Fruit fly (Drosophila melanogaster): ENCODE data around the gene CG15498.

CG15498 gene

dm6 chr3R:21601954-21602687 lies 33.2 kb upstream of the CG15498 start:
- TF ChIP-seq tai (GFP tag; optimal IDR thresholded peaks at IDR 0.05) (no peak), ey (GFP tag; optimal IDR thresholded peaks at IDR 0.05) (no peak), CG32264 (GFP tag; optimal IDR thresholded peaks at IDR 0.05) (no peak), dsf (GFP tag; optimal IDR thresholded peaks at IDR 0.05; ENCODE audit: borderline replicate concordance) (no peak), dmrt93B (GFP tag; optimal IDR thresholded peaks at IDR 0.05) (no peak), rgr (GFP tag; optimal IDR thresholded peaks at IDR 0.05) (no peak), Hr78 (GFP tag; optimal IDR thresholded peaks at IDR 0.05) (no peak), foxo (GFP tag; optimal IDR thresholded peaks at IDR 0.05) (no peak), jim (GFP tag; optimal IDR thresholded peaks at IDR 0.05) (no peak), h (GFP tag; optimal IDR thresholded peaks at IDR 0.05) (no peak), Vsx2 (GFP tag; optimal IDR thresholded peaks at IDR 0.05; ENCODE audit: partially characterized antibody) (no peak), psq (GFP tag; optimal IDR thresholded peaks at IDR 0.05) (no peak), woc (GFP tag; optimal IDR thresholded peaks at IDR 0.05) (no peak), sv (GFP tag; optimal IDR thresholded peaks at IDR 0.05) (no peak)

dm6 chr3R:21599642-21600041 lies 30.7 kb upstream of the CG15498 start:
- TF ChIP-seq psq (GFP tag; optimal IDR thresholded peaks at IDR 0.05): peak; percentile 75
- TF ChIP-seq Sp1 (GFP tag; optimal IDR thresholded peaks at IDR 0.05): peak; percentile 10
- TF ChIP-seq jim (GFP tag; optimal IDR thresholded peaks at IDR 0.05): no peak
- no peak for TF ChIP-seq N (GFP tag; optimal IDR thresholded peaks at IDR 0.05)
- peak; percentile 75 for TF ChIP-seq Hnf4 (GFP tag; optimal IDR thresholded peaks at IDR 0.05)
- no peak for TF ChIP-seq dl (GFP tag; optimal IDR thresholded peaks at IDR 0.05; ENCODE audit: insufficient read depth in 1 of 2, partially characterized antibody in 2 of 2)
- no peak for TF ChIP-seq CG9705 (GFP tag; optimal IDR thresholded peaks at IDR 0.05)

dm6 chr3R:21598605-21599004 lies 29.7 kb upstream of the CG15498 start:
- TF ChIP-seq sage (GFP tag; optimal IDR thresholded peaks at IDR 0.05) (no peak), Mio (GFP tag; optimal IDR thresholded peaks at IDR 0.05) (no peak), Myc (optimal IDR thresholded peaks at IDR 0.05) (no peak), Jra (GFP tag; optimal IDR thresholded peaks at IDR 0.05) (no peak), Hr78 (GFP tag; optimal IDR thresholded peaks at IDR 0.05) (no peak), dmrt93B (GFP tag; optimal IDR thresholded peaks at IDR 0.05) (no peak), h (GFP tag; optimal IDR thresholded peaks at IDR 0.05) (no peak), woc (GFP tag; optimal IDR thresholded peaks at IDR 0.05) (no peak), Dif (GFP tag; optimal IDR thresholded peaks at IDR 0.05; ENCODE audit: partially characterized antibody) (no peak), dl (GFP tag; optimal IDR thresholded peaks at IDR 0.05; ENCODE audit: insufficient read depth in 1 of 2, partially characterized antibody in 2 of 2) (no peak), GATAd (GFP tag; optimal IDR thresholded peaks at IDR 0.05) (no peak), OdsH (GFP tag; optimal IDR thresholded peaks at IDR 0.05) (no peak), tai (GFP tag; optimal IDR thresholded peaks at IDR 0.05) (no peak)

- TF ChIP-seq foxo (GFP tag; optimal IDR thresholded peaks at IDR 0.05): peak in 1 of 2 experiments; percentile 6
- no peak for TF ChIP-seq Sp1 (GFP tag; optimal IDR thresholded peaks at IDR 0.05)
- no peak for TF ChIP-seq Vsx2 (GFP tag; optimal IDR thresholded peaks at IDR 0.05; ENCODE audit: partially characterized antibody)
- no peak for TF ChIP-seq Dif (GFP tag; optimal IDR thresholded peaks at IDR 0.05; ENCODE audit: partially characterized antibody)
- TF ChIP-seq dl (GFP tag; optimal IDR thresholded peaks at IDR 0.05; ENCODE audit: insufficient read depth in 1 of 2, partially characterized antibody in 2 of 2): no peak
- no peak for TF ChIP-seq usp (GFP tag; optimal IDR thresholded peaks at IDR 0.05)
- no peak for TF ChIP-seq Dfd (GFP tag; optimal IDR thresholded peaks at IDR 0.05)
These were observed 28.9 kb upstream of the CG15498 start for dm6 chr3R:21597877-21598276.

dm6 chr3R:21596151-21596802 lies 27.3 kb upstream of the CG15498 start:
- TF ChIP-seq HLH106 (tag; optimal IDR thresholded peaks at IDR 0.05): no peak
- no peak for TF ChIP-seq pan (optimal IDR thresholded peaks at IDR 0.05)
- no peak for TF ChIP-seq ey (GFP tag; optimal IDR thresholded peaks at IDR 0.05)
- no peak for TF ChIP-seq Dfd (GFP tag; optimal IDR thresholded peaks at IDR 0.05)
- TF ChIP-seq foxo (GFP tag; optimal IDR thresholded peaks at IDR 0.05): no peak
- no peak for TF ChIP-seq rgr (GFP tag; optimal IDR thresholded peaks at IDR 0.05)
- TF ChIP-seq jim (GFP tag; optimal IDR thresholded peaks at IDR 0.05): no peak
- no peak for TF ChIP-seq Hr83 (GFP tag; optimal IDR thresholded peaks at IDR 0.05; ENCODE audit: poor library complexity, severe bottlenecking)
- TF ChIP-seq usp (GFP tag; optimal IDR thresholded peaks at IDR 0.05): no peak
- TF ChIP-seq Hnf4 (GFP tag; optimal IDR thresholded peaks at IDR 0.05): no peak
- TF ChIP-seq h (GFP tag; optimal IDR thresholded peaks at IDR 0.05): no peak
- TF ChIP-seq sage (GFP tag; optimal IDR thresholded peaks at IDR 0.05): no peak
- TF ChIP-seq psq (GFP tag; optimal IDR thresholded peaks at IDR 0.05): no peak
- no peak for TF ChIP-seq CG32264 (GFP tag; optimal IDR thresholded peaks at IDR 0.05)
- TF ChIP-seq dmrt93B (GFP tag; optimal IDR thresholded peaks at IDR 0.05): no peak
- no peak for TF ChIP-seq N (GFP tag; optimal IDR thresholded peaks at IDR 0.05)
- no peak for TF ChIP-seq CG9705 (GFP tag; optimal IDR thresholded peaks at IDR 0.05)
- no peak for TF ChIP-seq Mio (GFP tag; optimal IDR thresholded peaks at IDR 0.05)
- no peak for TF ChIP-seq dsf (GFP tag; optimal IDR thresholded peaks at IDR 0.05; ENCODE audit: borderline replicate concordance)
- TF ChIP-seq dl (GFP tag; optimal IDR thresholded peaks at IDR 0.05; ENCODE audit: insufficient read depth in 1 of 2, partially characterized antibody in 2 of 2): no peak

Measured in whole organism, wandering third instar larva.